Worm (Caenorhabditis elegans) whole organism, midembryonic: ENCODE measurements around the gene F54E2.9.

Experiments
- cog-1 ChIP-seq: sonication (generic microtip); optimal IDR thresholded peaks from 2 replicates; lab custom pipeline; 2016; ENCODE audit warnings: missing genetic modification characterization, missing compliant biosample characterization
- flt-1 ChIP-seq: fragments of 200-800 bp; sonication (Bioruptor generic); IDR thresholded peaks from 2 replicates; pipeline ENCODE4 v1.3.6; 2022; ENCODE audit warnings: missing genetic modification characterization, missing compliant biosample characterization
- med-1 ChIP-seq: sonication (generic microtip); optimal IDR thresholded peaks from 2 replicates; lab custom pipeline; 2017; ENCODE audit warnings: missing genetic modification characterization, mild to moderate bottlenecking, missing compliant biosample characterization, antibody characterized with exemption, missing genetic modification reagents; ENCODE audit not compliant: insufficient read depth
- ref-1 ChIP-seq: fragments of 200-800 bp; sonication (Bioruptor generic); conservative IDR thresholded peaks from 2 replicates; pipeline ENCODE4 v1.3.6; 2022; ENCODE audit warnings: missing genetic modification reagents, missing genetic modification characterization, missing compliant biosample characterization
- tab-1 ChIP-seq: fragments of 200-800 bp; sonication (Bioruptor generic); IDR thresholded peaks from 2 replicates; pipeline ENCODE4 v1.3.6; 2022; ENCODE audit warnings: missing genetic modification characterization, missing compliant biosample characterization
- ztf-29 ChIP-seq: fragments of 200-800 bp; sonication (Bioruptor generic); IDR thresholded peaks from 2 replicates; pipeline ENCODE4 v1.3.6; 2022; ENCODE audit warnings: missing genetic modification reagents, missing genetic modification characterization, missing compliant biosample characterization

- TF ChIP-seq flt-1 (GFP tag; lab: Robert Waterston, UW) (no peak), tab-1 (GFP tag; lab: Robert Waterston, UW) (no peak), cog-1 (tag; lab: Kevin White, UChicago) (no peak), med-1 (GFP tag; lab: Kevin White, UChicago) (no peak), ztf-29 (GFP tag; lab: Robert Waterston, UW) (0 out of 2 replicates have a peak, but pooled peaks have one; percentile 16), ref-1 (no peak)
Observed at ce11 chrV:2825978-2826377, 12.2 kb upstream of the F54E2.9 start.
